Worm (Caenorhabditis elegans) whole organism, L4 larva: ENCODE results near the gene rsp-3.
A peak's percentile ranks its signal among the peaks of the same experiment; 100 is the strongest.

Experiments
- D1046.2 ChIP-seq: fragments of 200-800 bp; sonication (Bioruptor generic); IDR thresholded peaks from 2 replicates; pipeline ENCODE4 v1.3.6; 2022; ENCODE audit warnings: missing genetic modification characterization, missing compliant biosample characterization
- F37D6.2 ChIP-seq: sonication (generic microtip); optimal IDR thresholded peaks from 2 replicates; lab custom pipeline; 2016; ENCODE audit warnings: mild to moderate bottlenecking, missing genetic modification characterization, missing compliant biosample characterization
- F49E8.2 ChIP-seq: sonication (generic microtip); optimal IDR thresholded peaks from 2 replicates; lab custom pipeline; 2016; ENCODE audit warnings: missing compliant biosample characterization, mild to moderate bottlenecking, missing genetic modification characterization, borderline replicate concordance
- T26A8.4 ChIP-seq: fragments of 200-800 bp; sonication (Bioruptor generic); IDR thresholded peaks from 2 replicates; pipeline ENCODE4 v1.3.6; 2022; ENCODE audit warnings: missing genetic modification characterization, missing compliant biosample characterization
- Y75B8A.6 ChIP-seq: fragments of 200-800 bp; sonication (Bioruptor generic); IDR thresholded peaks from 2 replicates; pipeline ENCODE4 v1.3.6; 2022; ENCODE audit warnings: missing genetic modification reagents, missing genetic modification characterization, missing compliant biosample characterization
- arid-1 ChIP-seq: fragments of 200-800 bp; sonication (Bioruptor generic); conservative IDR thresholded peaks from 2 replicates; pipeline ENCODE4 v1.3.6; 2022; ENCODE audit warnings: missing genetic modification reagents, missing genetic modification characterization, missing compliant biosample characterization
- ceh-82 ChIP-seq: sonication (generic microtip); optimal IDR thresholded peaks from 2 replicates; lab custom pipeline; 2017; ENCODE audit warnings: missing biosample characterization, missing genetic modification characterization
- ces-1 ChIP-seq: fragments of 150-350 bp; sonication (generic microtip); optimal IDR thresholded peaks from 4 replicates; lab custom pipeline; 2014; ENCODE audit warnings: missing biosample characterization, missing genetic modification reagents, missing genetic modification characterization
- daf-16 ChIP-seq, 3 experiments: sonication (generic microtip); optimal IDR thresholded peaks; 2 replicates each; lab custom pipeline; 2016 to 2017; ENCODE audit warnings: missing genetic modification characterization in 3 of 3, missing genetic modification reagents in 3 of 3, mild to moderate bottlenecking in 2 of 3, missing compliant biosample characterization in 2 of 3, missing biosample characterization in 1 of 3, moderate library complexity in 1 of 3
- dmd-8 ChIP-seq: fragments of 200-800 bp; sonication (Bioruptor generic); IDR thresholded peaks from 2 replicates; pipeline ENCODE4 v1.3.6; 2022; ENCODE audit warnings: missing genetic modification characterization, missing compliant biosample characterization
- dpl-1 ChIP-seq: fragments of 150-350 bp; optimal IDR thresholded peaks from 2 replicates; lab custom pipeline; 2014; ENCODE audit warnings: missing biosample characterization, missing genetic modification reagents, missing genetic modification characterization
- duxl-1 ChIP-seq: sonication (generic microtip); optimal IDR thresholded peaks from 2 replicates; lab custom pipeline; 2016; ENCODE audit warnings: mild to moderate bottlenecking, missing genetic modification characterization, moderate library complexity, missing compliant biosample characterization; ENCODE audit not compliant: poor library complexity
- egl-27 ChIP-seq: sonication (generic microtip); optimal IDR thresholded peaks from 3 replicates; lab custom pipeline; 2017; ENCODE audit warnings: missing biosample characterization, missing genetic modification reagents, missing genetic modification characterization
- fkh-10 ChIP-seq: fragments of 150-350 bp; optimal IDR thresholded peaks from 2 replicates; lab custom pipeline; 2014; ENCODE audit warnings: missing biosample characterization, missing genetic modification reagents, missing genetic modification characterization
- hif-1 ChIP-seq, 2 experiments: sonication (generic microtip); optimal IDR thresholded peaks; 2 replicates each; lab custom pipeline; 2016 to 2017; ENCODE audit warnings: missing compliant biosample characterization in 2 of 2, missing genetic modification characterization in 2 of 2, missing genetic modification reagents in 2 of 2, missing genotype in 2 of 2, mild to moderate bottlenecking in 1 of 2
- hmg-1.1 ChIP-seq: fragments of 200-800 bp; sonication (Bioruptor generic); IDR thresholded peaks from 2 replicates; pipeline ENCODE4 v1.3.6; 2022; ENCODE audit warnings: missing genetic modification reagents, missing genetic modification characterization, missing compliant biosample characterization
- jun-1 ChIP-seq: fragments of 150-350 bp; optimal IDR thresholded peaks from 2 replicates; lab custom pipeline; 2014; ENCODE audit warnings: missing biosample characterization, missing genetic modification reagents, missing genetic modification characterization
- lin-1 ChIP-seq: fragments of 200-800 bp; sonication (Bioruptor generic); IDR thresholded peaks from 2 replicates; pipeline ENCODE4 v1.3.6; 2022; ENCODE audit warnings: missing genetic modification reagents, missing genetic modification characterization, missing compliant biosample characterization
- lin-13 ChIP-seq: fragments of 150-350 bp; optimal IDR thresholded peaks from 2 replicates; lab custom pipeline; 2014; ENCODE audit warnings: missing biosample characterization, missing genetic modification reagents, missing genetic modification characterization
- lin-38 ChIP-seq: fragments of 200-800 bp; sonication (Bioruptor generic); IDR thresholded peaks from 2 replicates; pipeline ENCODE4 v1.3.6; 2022; ENCODE audit warnings: missing genetic modification reagents, missing genetic modification characterization, missing compliant biosample characterization
- lin-39 ChIP-seq: fragments of 150-350 bp; optimal IDR thresholded peaks from 2 replicates; lab custom pipeline; 2014; ENCODE audit warnings: missing biosample characterization, missing genetic modification reagents, missing genetic modification characterization
- lir-3 ChIP-seq: sonication (generic microtip); optimal IDR thresholded peaks from 2 replicates; lab custom pipeline; 2016; ENCODE audit warnings: mild to moderate bottlenecking, missing genetic modification characterization, missing compliant biosample characterization
- madf-5 ChIP-seq, 2 experiments: fragments of 200-800 bp; sonication (Bioruptor generic); IDR thresholded peaks; 2 replicates each; pipeline ENCODE4 v1.3.6; 2022; ENCODE audit warnings: missing compliant biosample characterization in 2 of 2, missing genetic modification characterization in 2 of 2
- mep-1 ChIP-seq: fragments of 150-350 bp; sonication (generic microtip); optimal IDR thresholded peaks from 3 replicates; lab custom pipeline; 2014; ENCODE audit warnings: missing biosample characterization, missing genetic modification characterization
- nhr-28 ChIP-seq: fragments of 150-350 bp; optimal IDR thresholded peaks from 2 replicates; lab custom pipeline; 2014; ENCODE audit warnings: missing biosample characterization, missing genetic modification characterization
- nhr-41 ChIP-seq: fragments of 200-800 bp; sonication (Bioruptor generic); IDR thresholded peaks from 2 replicates; pipeline ENCODE4 v1.3.6; 2022; ENCODE audit warnings: missing genetic modification reagents, missing genetic modification characterization, missing compliant biosample characterization
- pqm-1 ChIP-seq: sonication (generic microtip); optimal IDR thresholded peaks from 2 replicates; lab custom pipeline; 2017; ENCODE audit warnings: missing biosample characterization, missing genetic modification characterization
- saeg-2 ChIP-seq: fragments of 200-800 bp; sonication (Bioruptor generic); IDR thresholded peaks from 2 replicates; pipeline ENCODE4 v1.3.6; 2022; ENCODE audit warnings: missing genetic modification reagents, missing genetic modification characterization, missing compliant biosample characterization
- set-16 ChIP-seq: fragments of 200-800 bp; sonication (Bioruptor generic); IDR thresholded peaks from 2 replicates; pipeline ENCODE4 v1.3.6; 2022; ENCODE audit warnings: missing genetic modification reagents, missing genetic modification characterization, missing compliant biosample characterization
- skn-1 ChIP-seq: fragments of 150-350 bp; optimal IDR thresholded peaks from 2 replicates; lab custom pipeline; 2014; ENCODE audit warnings: missing biosample characterization, missing genetic modification characterization
- snpc-1.2 ChIP-seq: fragments of 200-800 bp; sonication (Bioruptor generic); IDR thresholded peaks from 2 replicates; pipeline ENCODE4 v1.3.6; 2022; ENCODE audit warnings: missing genetic modification reagents, missing genetic modification characterization, missing compliant biosample characterization
- snpc-4 ChIP-seq: fragments of 150-350 bp; optimal IDR thresholded peaks from 2 replicates; lab custom pipeline; 2014; ENCODE audit warnings: missing biosample characterization, missing genetic modification characterization
- unc-62 ChIP-seq, 3 experiments: fragments of 150-350 bp in 1 of 3; sonication (generic microtip); optimal IDR thresholded peaks in 2 of 3; peaks in 1 of 3; 1 replicate in 1 of 3; 2 replicates in 2 of 3; lab custom pipeline; 2014 to 2017; ENCODE audit warnings: missing biosample characterization in 3 of 3, missing genetic modification characterization in 3 of 3, missing genetic modification reagents in 3 of 3, missing genotype in 1 of 3
- vab-7 ChIP-seq: fragments of 200-800 bp; sonication (Bioruptor generic); IDR thresholded peaks from 2 replicates; pipeline ENCODE4 v1.3.6; 2022; ENCODE audit warnings: missing genetic modification reagents, missing genetic modification characterization, missing compliant biosample characterization
- zip-11 ChIP-seq: fragments of 200-800 bp; sonication (Bioruptor generic); IDR thresholded peaks from 2 replicates; pipeline ENCODE4 v1.3.6; 2022; ENCODE audit warnings: missing genetic modification characterization, missing compliant biosample characterization

rsp-3 gene

ce11 chrIII:12699194-12699593 is 11.5 kb upstream of the rsp-3 start, which contains the start of gene sas-1:
Gene sas-1 (plus strand): TSS chrIII:12699494.
- TF ChIP-seq madf-5 (GFP tag; IDR thresholded peaks at IDR 0.05; lab: Robert Waterston, UW) (no peak), saeg-2 (GFP tag; lab: Robert Waterston, UW) (no peak), dpl-1 (GFP tag; lab: Kevin White, UChicago) (no peak), unc-62 (GFP tag; optimal IDR thresholded peaks at IDR 0.05 in 1 of 2; lab: Kevin White, UChicago) (no peak), unc-62 (tag; optimal IDR thresholded peaks at IDR 0.05; lab: Kevin White, UChicago) (no peak), ceh-82 (no peak), jun-1 (tag; lab: Kevin White, UChicago) (no peak), snpc-1.2 (no peak), lin-38 (no peak), daf-16 (GFP tag; optimal IDR thresholded peaks at IDR 0.05; lab: Kevin White, UChicago) (no peak), daf-16 (tag; optimal IDR thresholded peaks at IDR 0.05; lab: Kevin White, UChicago) (no peak), F37D6.2 (tag; lab: Kevin White, UChicago) (no peak), lin-1 (GFP tag; lab: Robert Waterston, UW) (no peak), egl-27 (tag; lab: Kevin White, UChicago) (no peak), ces-1 (GFP tag; lab: Kevin White, UChicago) (no peak), lin-13 (GFP tag; lab: Kevin White, UChicago) (no peak), F49E8.2 (tag; lab: Kevin White, UChicago) (no peak), zip-11 (GFP tag; lab: Robert Waterston, UW) (no peak)

ce11 chrIII:12697591-12697990 is 9.9 kb upstream of the rsp-3 start:
- TF ChIP-seq lir-3 (tag; lab: Kevin White, UChicago) (no peak), skn-1 (tag; lab: Kevin White, UChicago) (no peak), duxl-1 (tag; lab: Kevin White, UChicago) (no peak), hif-1 (tag; optimal IDR thresholded peaks at IDR 0.05; lab: Kevin White, UChicago) (no peak), nhr-41 (GFP tag; lab: Robert Waterston, UW) (no peak), hmg-1.1 (GFP tag; lab: Robert Waterston, UW) (no peak), dmd-8 (GFP tag; lab: Robert Waterston, UW) (no peak), arid-1 (GFP tag; lab: Robert Waterston, UW) (no peak), pqm-1 (no peak), lin-39 (tag; lab: Kevin White, UChicago) (no peak), T26A8.4 (GFP tag; lab: Robert Waterston, UW) (no peak), snpc-4 (tag; lab: Kevin White, UChicago) (no peak), mep-1 (tag; lab: Kevin White, UChicago) (no peak), nhr-28 (no peak), jun-1 (tag; lab: Kevin White, UChicago) (no peak), vab-7 (GFP tag; lab: Robert Waterston, UW) (no peak), fkh-10 (no peak), Y75B8A.6 (GFP tag; lab: Robert Waterston, UW) (no peak)

- peak; percentile 81 for TF ChIP-seq set-16 (GFP tag; lab: Robert Waterston, UW)
- no peak for TF ChIP-seq vab-7 (GFP tag; lab: Robert Waterston, UW)
- 0 out of 2 replicates have a peak, but pooled peaks have one; percentile 45 for TF ChIP-seq D1046.2 (GFP tag; lab: Robert Waterston, UW)
- TF ChIP-seq, all 104 proteins: peak for 2
These were observed 340 bp downstream of the rsp-3 start for ce11 chrIII:12687382-12687781.
